Worm (Caenorhabditis elegans): ENCODE measurements around the gene swd-2.1.
A peak's percentile ranks its signal among the peaks of the same experiment; 100 is the strongest.

DNA sequence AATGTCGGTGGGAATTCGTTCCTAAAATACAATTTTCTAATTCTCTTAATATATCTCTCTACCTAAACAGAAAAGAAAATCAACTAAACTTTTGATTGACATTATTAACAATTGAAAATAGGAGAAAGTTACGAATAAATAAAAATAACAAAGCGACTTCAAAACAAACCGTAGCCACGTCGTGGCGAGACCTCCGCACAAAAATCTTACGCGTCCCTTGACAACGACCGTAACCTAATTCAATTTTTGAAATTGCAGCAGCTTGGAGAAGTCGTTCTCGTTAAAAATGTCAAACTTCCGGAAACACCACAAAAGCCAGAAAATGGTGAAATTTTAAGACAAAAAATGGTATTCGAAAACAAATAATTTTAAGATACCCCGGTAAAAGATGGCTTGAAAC, 11.5 kb upstream of the swd-2.1 start:
- TF ChIP-seq ama-1 (optimal IDR thresholded peaks at IDR 0.05) = no peak
- no peak for TF ChIP-seq ama-1 (GFP tag; optimal IDR thresholded peaks at IDR 0.05)
- no peak for TF ChIP-seq somi-1 (GFP tag; optimal IDR thresholded peaks at IDR 0.05)
- no peak for TF ChIP-seq Y67H2A.10 (GFP tag; conservative IDR thresholded peaks at IDR 0.05)
- TF ChIP-seq lir-1 (GFP tag; conservative IDR thresholded peaks at IDR 0.05) = no peak
- no peak for TF ChIP-seq snpc-4 (GFP tag; optimal IDR thresholded peaks at IDR 0.05)
- peak in 2 of 4 experiments; percentile 24 to 25 for TF ChIP-seq snpc-4 (tag; optimal IDR thresholded peaks at IDR 0.05)
- TF ChIP-seq ceh-91 (GFP tag; IDR thresholded peaks at IDR 0.05) = no peak
- no peak for TF ChIP-seq nhr-27 (tag; optimal IDR thresholded peaks at IDR 0.05)
- peak; percentile 93 for TF ChIP-seq F33H1.4 (GFP tag; IDR thresholded peaks at IDR 0.05)
- no peak for TF ChIP-seq unc-62 (GFP tag; optimal IDR thresholded peaks at IDR 0.05)
